Worm (Caenorhabditis elegans): ENCODE data around the gene ruvb-1.
"Not testable (repeated sequence)": the region's sequence is repeated elsewhere in the genome, so short reads cannot be mapped to it uniquely, and the experiment has no call there.

The ruvb-1 gene

ce11 chrV:9980731-9981483, at the start of gene ruvb-1, which contains the start of gene tofu-1:
ruvb-1 (minus strand) TSS chrV:9980802.
tofu-1 (plus strand) TSS chrV:9981147.
- TF ChIP-seq jun-1 (tag; optimal IDR thresholded peaks at IDR 0.05) (peak; percentile 15), zfp-3 (GFP tag; conservative IDR thresholded peaks at IDR 0.05) (peak; percentile 72; the same call in 1 of the 2 replicates), Y48G9A.11 (GFP tag; IDR thresholded peaks at IDR 0.05) (0 out of 2 replicates have a peak, but pooled peaks have one; percentile 32), arid-1 (GFP tag; conservative IDR thresholded peaks at IDR 0.05) (peak; percentile 54; the same call in 1 of the 2 replicates), mes-2 (tag; optimal IDR thresholded peaks at IDR 0.05; ENCODE audit: poor library complexity, severe bottlenecking) (peak; percentile 75), dmd-9 (GFP tag; IDR thresholded peaks at IDR 0.05) (peak; percentile 73), dmd-8 (GFP tag; IDR thresholded peaks at IDR 0.05) (peak; percentile 57; the same call in 1 of the 2 replicates), nhr-25 (tag; optimal IDR thresholded peaks at IDR 0.05; ENCODE audit: borderline replicate concordance, insufficient read depth) (peak; percentile 38), aha-1 (tag) (peak; percentile 40), ZK337.2 (GFP tag; IDR thresholded peaks at IDR 0.05) (0 out of 2 replicates have a peak, but pooled peaks have one; percentile 22), lsy-2 (tag; optimal IDR thresholded peaks at IDR 0.05) (peak in 1 of 2 experiments; percentile 73), lin-13 (GFP tag; optimal IDR thresholded peaks at IDR 0.05) (peak; percentile 73), php-3 (GFP tag; IDR thresholded peaks at IDR 0.05) (peak; percentile 65; the same call in 1 of the 2 replicates), unc-62 (GFP tag; optimal IDR thresholded peaks at IDR 0.05 in 1 of 2) (peak in 1 of 2 experiments; percentile 48), nhr-28 (tag; optimal IDR thresholded peaks at IDR 0.05) (peak; percentile 50), T20F7.1 (GFP tag; optimal IDR thresholded peaks at IDR 0.05) (peak; percentile 66), madf-9 (GFP tag; conservative IDR thresholded peaks at IDR 0.05) (peak; percentile 74), rbr-2 (tag; optimal IDR thresholded peaks at IDR 0.05) (peak; percentile 78), egl-43 (GFP tag; IDR thresholded peaks at IDR 0.05) (peak; percentile 78), tra-1 (GFP tag; IDR thresholded peaks at IDR 0.05) (peak; percentile 82), hmg-1.1 (GFP tag; IDR thresholded peaks at IDR 0.05) (peak; percentile 93), T26A8.4 (GFP tag; IDR thresholded peaks at IDR 0.05) (peak; percentile 85), mxl-3 (GFP tag; optimal IDR thresholded peaks at IDR 0.05) (peak; percentile 45), lin-1 (GFP tag; IDR thresholded peaks at IDR 0.05) (peak; percentile 57; the same call in 1 of the 2 replicates), ztf-7 (tag; optimal IDR thresholded peaks at IDR 0.05) (peak; percentile 35), dve-1 (tag; optimal IDR thresholded peaks at IDR 0.05; ENCODE audit: insufficient read depth) (peak; percentile 88), F37D6.2 (tag; optimal IDR thresholded peaks at IDR 0.05) (peak; percentile 36), dpl-1 (GFP tag; optimal IDR thresholded peaks at IDR 0.05) (peak; percentile 63), nhr-42 (GFP tag; IDR thresholded peaks at IDR 0.05) (peak; percentile 78; the same call in 1 of the 2 replicates), unc-130 (GFP tag; optimal IDR thresholded peaks at IDR 0.05) (peak; percentile 67), hlh-30 (tag; optimal IDR thresholded peaks at IDR 0.05; ENCODE audit: insufficient read depth) (peak; percentile 63), ceh-44 (GFP tag; IDR thresholded peaks at IDR 0.05) (peak; percentile 75), pha-4 (GFP tag; IDR thresholded peaks at IDR 0.05) (peak; percentile 90), set-16 (GFP tag; IDR thresholded peaks at IDR 0.05) (peak; percentile 51; the same call in 1 of the 2 replicates), lim-7 (GFP tag; IDR thresholded peaks at IDR 0.05) (0 out of 2 replicates have a peak, but pooled peaks have one; percentile 29), vab-7 (GFP tag; IDR thresholded peaks at IDR 0.05) (peak; percentile 77), lin-38 (GFP tag; IDR thresholded peaks at IDR 0.05) (peak; percentile 91), nhr-77 (tag; optimal IDR thresholded peaks at IDR 0.05) (peak; percentile 16), zfp-2 (tag; optimal IDR thresholded peaks at IDR 0.05) (peak; percentile 37), nhr-48 (tag; optimal IDR thresholded peaks at IDR 0.05) (peak; percentile 59), dmd-6 (GFP tag; IDR thresholded peaks at IDR 0.05) (peak; percentile 76), ctbp-1 (GFP tag; IDR thresholded peaks at IDR 0.05) (peak; percentile 71), ceh-20 (GFP tag; IDR thresholded peaks at IDR 0.05) (peak; percentile 81), hlh-11 (tag; optimal IDR thresholded peaks at IDR 0.05) (peak; percentile 67), mep-1 (tag; optimal IDR thresholded peaks at IDR 0.05) (peak; percentile 88), saeg-2 (GFP tag; IDR thresholded peaks at IDR 0.05) (0 out of 2 replicates have a peak, but pooled peaks have one; percentile 33)
- TF ChIP-seq unc-62, pha-4 (tag; optimal IDR thresholded peaks at IDR 0.05): not testable (repeated sequence)

All from whole organism, L4 larva.